Worm (Caenorhabditis elegans) whole organism, L2 larva: Measurements from ENCODE around the gene F13A2.10.
A peak's percentile ranks its signal among the peaks of the same experiment; 100 is the strongest.

Source experiments
- C34F6.9 ChIP-seq: fragments of 150-350 bp; optimal IDR thresholded peaks from 2 replicates; lab custom pipeline; 2014; ENCODE audit warnings: missing biosample characterization, missing genetic modification characterization
- F13H6.1 ChIP-seq: sonication (generic microtip); optimal IDR thresholded peaks from 2 replicates; lab custom pipeline; 2016; ENCODE audit warnings: missing genetic modification characterization, missing compliant biosample characterization
- ZK546.5 ChIP-seq: sonication (generic microtip); optimal IDR thresholded peaks from 2 replicates; lab custom pipeline; 2017; ENCODE audit warnings: missing biosample characterization, missing genetic modification characterization
- alr-1 ChIP-seq: fragments of 150-350 bp; optimal IDR thresholded peaks from 2 replicates; lab custom pipeline; 2014; ENCODE audit warnings: missing biosample characterization, missing genetic modification characterization
- aly-2 ChIP-seq: fragments of 150-350 bp; optimal IDR thresholded peaks from 2 replicates; lab custom pipeline; 2014; ENCODE audit warnings: missing biosample characterization, missing genetic modification characterization
- ama-1 ChIP-seq: fragments of 150-350 bp; optimal IDR thresholded peaks from 2 replicates; lab custom pipeline; 2018; ENCODE audit warnings: inconsistent platforms
- ceh-82 ChIP-seq: fragments of 150-350 bp; optimal IDR thresholded peaks from 2 replicates; lab custom pipeline; 2014; ENCODE audit warnings: missing biosample characterization, missing genetic modification characterization
- crh-2 ChIP-seq: sonication (generic microtip); optimal IDR thresholded peaks from 2 replicates; lab custom pipeline; 2017; ENCODE audit warnings: missing biosample characterization, missing genetic modification characterization
- dmd-4 ChIP-seq: sonication (generic microtip); optimal IDR thresholded peaks from 2 replicates; lab custom pipeline; 2017; ENCODE audit warnings: missing biosample characterization, missing genetic modification characterization
- egl-27 ChIP-seq: sonication (generic microtip); optimal IDR thresholded peaks from 3 replicates; lab custom pipeline; 2017; ENCODE audit warnings: missing biosample characterization, missing genetic modification reagents, missing genetic modification characterization
- elt-1 ChIP-seq: fragments of 150-350 bp; optimal IDR thresholded peaks from 2 replicates; lab custom pipeline; 2014; ENCODE audit warnings: missing biosample characterization, missing genetic modification characterization
- elt-3 ChIP-seq: sonication (generic microtip); optimal IDR thresholded peaks from 2 replicates; lab custom pipeline; 2017; ENCODE audit warnings: missing biosample characterization, missing genetic modification characterization
- fos-1 ChIP-seq: fragments of 150-350 bp; optimal IDR thresholded peaks from 2 replicates; lab custom pipeline; 2014; ENCODE audit warnings: missing biosample characterization, missing genetic modification characterization
- gmeb-1 ChIP-seq: fragments of 150-350 bp; optimal IDR thresholded peaks from 2 replicates; lab custom pipeline; 2014; ENCODE audit warnings: missing biosample characterization, missing genetic modification characterization
- lin-11 ChIP-seq: fragments of 150-350 bp; sonication (generic microtip); optimal IDR thresholded peaks from 2 replicates; lab custom pipeline; 2014; ENCODE audit warnings: missing biosample characterization, missing genetic modification characterization, inconsistent platforms, mixed read lengths
- lin-39 ChIP-seq: fragments of 150-350 bp; optimal IDR thresholded peaks from 2 replicates; lab custom pipeline; 2014; ENCODE audit warnings: missing biosample characterization, missing genetic modification reagents, missing genetic modification characterization
- lsy-2 ChIP-seq, 2 experiments: fragments of 150-350 bp in 1 of 2; sonication (generic microtip) in 1 of 2; optimal IDR thresholded peaks; 2 replicates each; lab custom pipeline; 2014 to 2017; ENCODE audit warnings: missing biosample characterization in 2 of 2, missing genetic modification characterization in 2 of 2
- mab-5 ChIP-seq: fragments of 150-350 bp; optimal IDR thresholded peaks from 2 replicates; lab custom pipeline; 2014; ENCODE audit warnings: missing biosample characterization, missing genetic modification characterization
- mdl-1 ChIP-seq, 2 experiments: fragments of 150-350 bp in 1 of 2; sonication (generic microtip) in 1 of 2; optimal IDR thresholded peaks; 2 replicates each; lab custom pipeline; 2017; ENCODE audit warnings: missing biosample characterization in 2 of 2, missing genetic modification characterization in 2 of 2
- nhr-10 ChIP-seq: sonication (generic microtip); optimal IDR thresholded peaks from 2 replicates; lab custom pipeline; 2017; ENCODE audit warnings: missing biosample characterization, missing genetic modification characterization
- nhr-11 ChIP-seq: fragments of 150-350 bp; optimal IDR thresholded peaks from 2 replicates; lab custom pipeline; 2014; ENCODE audit warnings: missing biosample characterization, missing genetic modification characterization
- nhr-129 ChIP-seq: fragments of 150-350 bp; optimal IDR thresholded peaks from 2 replicates; lab custom pipeline; 2014; ENCODE audit warnings: missing biosample characterization, missing genetic modification characterization
- nhr-21 ChIP-seq: fragments of 150-350 bp; optimal IDR thresholded peaks from 2 replicates; lab custom pipeline; 2014; ENCODE audit warnings: missing biosample characterization, missing genetic modification characterization
- nhr-23 ChIP-seq: fragments of 150-350 bp; optimal IDR thresholded peaks from 2 replicates; lab custom pipeline; 2014; ENCODE audit warnings: missing biosample characterization, missing genetic modification reagents, missing genetic modification characterization
- nhr-25 ChIP-seq: fragments of 150-350 bp; sonication (generic microtip); optimal IDR thresholded peaks from 3 replicates; lab custom pipeline; 2014; ENCODE audit warnings: missing biosample characterization, missing genetic modification characterization
- nhr-6 ChIP-seq: fragments of 150-350 bp; optimal IDR thresholded peaks from 2 replicates; lab custom pipeline; 2014; ENCODE audit warnings: missing biosample characterization, missing genetic modification characterization
- peb-1 ChIP-seq: fragments of 150-350 bp; optimal IDR thresholded peaks from 2 replicates; lab custom pipeline; 2014; ENCODE audit warnings: missing biosample characterization, missing genetic modification characterization
- sem-4 ChIP-seq: fragments of 150-350 bp; optimal IDR thresholded peaks from 2 replicates; lab custom pipeline; 2014; ENCODE audit warnings: missing biosample characterization, missing genetic modification reagents, missing genetic modification characterization
- sma-3 ChIP-seq: sonication (generic microtip); optimal IDR thresholded peaks from 2 replicates; lab custom pipeline; 2016; ENCODE audit warnings: missing genetic modification reagents, missing genetic modification characterization, missing compliant biosample characterization
- sma-9 ChIP-seq, 2 experiments: fragments of 150-350 bp in 1 of 2; sonication (generic microtip) in 1 of 2; optimal IDR thresholded peaks; 2 replicates each; lab custom pipeline; 2014 to 2016; ENCODE audit warnings: missing genetic modification characterization in 2 of 2, mild to moderate bottlenecking in 1 of 2, missing biosample characterization in 1 of 2, missing compliant biosample characterization in 1 of 2, missing genetic modification reagents in 1 of 2, moderate library complexity in 1 of 2
- snpc-4 ChIP-seq: fragments of 150-350 bp; optimal IDR thresholded peaks from 2 replicates; lab custom pipeline; 2014; ENCODE audit warnings: missing biosample characterization, missing genetic modification characterization
- unc-39 ChIP-seq: fragments of 150-350 bp; optimal IDR thresholded peaks from 2 replicates; lab custom pipeline; 2014; ENCODE audit warnings: missing biosample characterization, missing genetic modification characterization
- unc-55 ChIP-seq: fragments of 150-350 bp; sonication (generic microtip); optimal IDR thresholded peaks from 3 replicates; lab custom pipeline; 2014; ENCODE audit warnings: missing biosample characterization, missing genetic modification reagents, missing genetic modification characterization
- unc-62 ChIP-seq: fragments of 150-350 bp; optimal IDR thresholded peaks from 2 replicates; lab custom pipeline; 2014; ENCODE audit warnings: missing biosample characterization, missing genetic modification reagents, missing genetic modification characterization
- ztf-11 ChIP-seq: sonication (generic microtip); optimal IDR thresholded peaks from 2 replicates; lab custom pipeline; 2017; ENCODE audit warnings: missing biosample characterization, missing genetic modification characterization
- ztf-4 ChIP-seq: fragments of 150-350 bp; optimal IDR thresholded peaks from 2 replicates; lab custom pipeline; 2014; ENCODE audit warnings: missing biosample characterization, missing genetic modification characterization

The F13A2.10 gene

DNA sequence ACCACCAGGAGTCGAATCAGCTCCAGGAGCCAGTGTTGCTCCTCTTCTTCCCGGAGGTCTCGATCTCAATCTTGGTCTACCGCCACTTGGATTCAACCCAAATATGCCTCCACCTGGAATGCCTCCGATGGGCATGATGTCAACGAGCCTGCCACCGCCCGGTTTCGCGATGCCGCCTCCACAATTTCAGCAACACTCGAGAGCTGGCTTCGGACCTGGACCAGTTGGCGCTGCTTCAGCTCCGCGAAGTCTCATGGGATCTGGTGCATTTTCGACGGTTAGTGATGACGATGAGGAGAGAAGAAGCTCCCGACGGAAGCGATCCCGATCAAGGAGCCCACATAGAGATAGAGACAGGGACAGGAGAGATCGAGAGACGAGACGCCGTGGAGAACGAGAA lies 13.1 kb downstream of the F13A2.10 start:
- TF ChIP-seq nhr-23 (tag; lab: Kevin White, UChicago) (no peak), elt-3 (tag; lab: Kevin White, UChicago) (no peak), snpc-4 (tag; lab: Kevin White, UChicago) (no peak), F13H6.1 (tag; lab: Kevin White, UChicago) (no peak), sma-9 (GFP tag; optimal IDR thresholded peaks at IDR 0.05; lab: Kevin White, UChicago) (no peak), sma-9 (tag; optimal IDR thresholded peaks at IDR 0.05; lab: Kevin White, UChicago) (no peak), C34F6.9 (tag; lab: Kevin White, UChicago) (no peak), lsy-2 (tag; optimal IDR thresholded peaks at IDR 0.05; lab: Kevin White, UChicago) (no peak), peb-1 (tag; lab: Kevin White, UChicago) (no peak), nhr-10 (tag; lab: Kevin White, UChicago) (no peak), unc-62 (GFP tag; lab: Kevin White, UChicago) (no peak), elt-1 (no peak), sem-4 (no peak), dmd-4 (tag; lab: Kevin White, UChicago) (no peak), ceh-82 (no peak), unc-39 (tag; lab: Kevin White, UChicago) (no peak), lin-11 (no peak), ZK546.5 (tag; lab: Kevin White, UChicago) (no peak)

DNA sequence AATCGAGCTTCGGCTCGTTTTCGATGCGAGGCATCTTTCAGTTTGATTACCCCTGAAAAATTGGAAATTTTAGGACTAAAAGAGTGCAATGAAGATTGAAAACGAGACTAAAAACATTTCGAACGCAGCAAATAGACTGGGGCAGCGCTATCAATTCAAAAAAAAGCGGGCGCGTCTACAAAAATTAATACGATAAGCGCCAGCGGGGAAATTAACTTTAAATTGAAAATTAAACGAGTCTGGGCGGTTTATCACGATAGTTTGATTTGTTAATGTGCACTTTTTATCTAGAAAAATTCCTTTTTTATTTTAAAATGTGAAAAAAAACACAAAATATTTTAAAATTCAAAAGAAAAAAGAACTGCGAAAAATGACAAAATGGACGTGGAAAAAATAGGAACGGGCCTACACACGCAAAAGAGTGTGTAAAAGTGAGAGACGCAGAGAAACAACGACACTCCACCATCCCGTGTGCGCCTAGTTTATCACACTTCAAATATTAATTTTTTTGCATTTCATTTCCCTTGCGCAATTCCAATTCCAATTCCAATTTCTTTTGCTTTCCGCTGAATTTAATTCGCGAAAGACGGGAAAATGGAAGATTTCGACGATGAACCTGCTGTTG lies 14.7 kb downstream of the F13A2.10 start, which contains the start of the genes gmpr-1 and fipp-1:
TSS of gene gmpr-1 (minus strand) at position 75 of the 625 bp plus-strand sequence.
TSS of gene fipp-1 (plus strand) at position 499 of the 625 bp plus-strand sequence.
- TF ChIP-seq sem-4 (no peak), alr-1 (tag; lab: Kevin White, UChicago) (no peak), egl-27 (tag; lab: Kevin White, UChicago) (peak; percentile 27), nhr-6 (tag; lab: Kevin White, UChicago) (peak; percentile 27), nhr-23 (tag; lab: Kevin White, UChicago) (no peak), crh-2 (tag; lab: Kevin White, UChicago) (peak; percentile 65), nhr-25 (tag; lab: Kevin White, UChicago) (peak; percentile 57), sma-9 (GFP tag; optimal IDR thresholded peaks at IDR 0.05; lab: Kevin White, UChicago) (peak; percentile 16), sma-9 (tag; optimal IDR thresholded peaks at IDR 0.05; lab: Kevin White, UChicago) (no peak), unc-55 (GFP tag; lab: Kevin White, UChicago) (peak; percentile 79), lsy-2 (tag; optimal IDR thresholded peaks at IDR 0.05; lab: Kevin White, UChicago) (peak; percentile 40 to 77), mdl-1 (tag; optimal IDR thresholded peaks at IDR 0.05; lab: Kevin White, UChicago) (no peak), F13H6.1 (tag; lab: Kevin White, UChicago) (peak; percentile 40), sma-3 (GFP tag; lab: Kevin White, UChicago) (peak; percentile 36), mab-5 (tag; lab: Kevin White, UChicago) (peak; percentile 39), C34F6.9 (tag; lab: Kevin White, UChicago) (peak; percentile 60), gmeb-1 (tag; lab: Kevin White, UChicago) (peak; percentile 73), nhr-129 (tag; lab: Kevin White, UChicago) (peak; percentile 38), fos-1 (tag; lab: Kevin White, UChicago) (no peak)

DNA sequence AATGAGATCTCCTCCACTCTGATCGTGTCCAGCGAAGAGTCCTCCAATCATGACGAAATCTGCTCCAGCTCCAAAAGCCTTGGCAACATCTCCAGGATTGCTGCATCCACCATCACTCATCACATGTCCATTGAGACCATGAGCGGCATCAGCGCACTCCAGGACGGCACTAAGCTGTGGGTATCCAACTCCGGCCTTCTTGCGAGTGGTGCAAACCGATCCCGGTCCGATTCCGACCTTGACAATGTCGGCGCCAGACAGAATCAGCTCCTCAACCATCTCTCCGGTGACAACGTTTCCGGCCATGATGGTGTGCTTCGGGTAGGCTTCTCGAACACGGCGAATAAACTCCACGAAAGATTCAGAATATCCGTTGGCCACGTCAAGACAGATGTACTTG lies 15.6 kb downstream of the F13A2.10 start:
- TF ChIP-seq fos-1 (tag; lab: Kevin White, UChicago) (no peak), sma-3 (GFP tag; lab: Kevin White, UChicago) (no peak), lin-39 (tag; lab: Kevin White, UChicago) (no peak), nhr-11 (tag; lab: Kevin White, UChicago) (no peak)

DNA sequence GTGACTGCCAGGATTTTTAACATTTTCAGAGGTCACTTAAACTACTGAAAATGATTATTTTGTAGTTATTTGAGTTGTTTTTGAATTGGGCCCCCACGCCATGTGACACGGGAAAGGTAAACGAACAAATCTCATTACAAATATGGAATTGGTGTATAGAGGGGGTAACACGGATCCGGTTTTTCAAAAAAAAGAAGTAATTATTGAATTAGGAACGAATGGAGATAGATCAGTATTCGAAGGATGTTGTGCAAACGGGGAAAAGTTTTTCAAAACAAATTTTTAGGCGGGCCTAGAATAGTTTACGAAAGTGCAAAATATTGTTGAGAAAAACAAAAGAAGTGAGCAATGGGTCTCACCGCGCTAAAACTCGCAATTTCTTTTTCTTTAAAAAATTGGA lies 19.6 kb downstream of the F13A2.10 start, which contains the start of gene F32D1.11:
TSS of gene F32D1.11 (minus strand) at position 101 of the 400 bp plus-strand sequence.
- TF ChIP-seq elt-3 (tag; lab: Kevin White, UChicago): no peak
- TF ChIP-seq sma-3 (GFP tag; lab: Kevin White, UChicago): no peak
- no peak for TF ChIP-seq C34F6.9 (tag; lab: Kevin White, UChicago)
- no peak for TF ChIP-seq ama-1 (lab: Kevin White, UChicago)

DNA sequence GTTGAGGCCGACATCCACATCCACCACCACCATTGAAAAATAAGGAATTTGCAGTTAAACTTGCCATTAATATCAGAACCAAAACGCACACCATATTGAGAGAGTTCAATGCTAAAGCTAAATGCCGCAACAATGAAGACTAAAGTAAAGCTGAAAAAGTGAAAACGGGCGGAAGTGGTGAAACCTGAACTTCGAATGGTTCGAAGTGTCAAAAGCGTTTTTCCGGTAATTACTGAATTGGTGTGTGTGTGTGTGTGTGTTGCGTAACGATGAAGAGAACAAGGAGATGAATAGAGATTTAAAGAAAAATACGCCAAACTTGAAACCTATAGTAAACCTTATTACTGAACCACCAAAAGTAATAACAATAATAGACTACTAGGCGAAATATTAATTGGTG lies 21.6 kb downstream of the F13A2.10 start, which contains the start of gene grl-13:
TSS of gene grl-13 (minus strand) at position 101 of the 400 bp plus-strand sequence.
- no peak for TF ChIP-seq aly-2 (tag; lab: Kevin White, UChicago)
- TF ChIP-seq nhr-21: no peak
- no peak for TF ChIP-seq ztf-11 (tag; lab: Kevin White, UChicago)
- no peak for TF ChIP-seq egl-27 (tag; lab: Kevin White, UChicago)
- no peak for TF ChIP-seq lsy-2 (tag; optimal IDR thresholded peaks at IDR 0.05; lab: Kevin White, UChicago)
- no peak for TF ChIP-seq elt-3 (tag; lab: Kevin White, UChicago)
- TF ChIP-seq crh-2 (tag; lab: Kevin White, UChicago): no peak
- TF ChIP-seq lin-39 (tag; lab: Kevin White, UChicago): no peak
- no peak for TF ChIP-seq fos-1 (tag; lab: Kevin White, UChicago)
- no peak for TF ChIP-seq ztf-4 (tag; lab: Kevin White, UChicago)
- no peak for TF ChIP-seq ceh-82
- no peak for TF ChIP-seq sem-4
